Worm (Caenorhabditis elegans) whole organism, L4/young adult: ENCODE measurements around the gene C38H2.2.

Experiments used
- W03F9.2 ChIP-seq: fragments of 150-350 bp; optimal IDR thresholded peaks from 2 replicates; lab custom pipeline; 2014; ENCODE audit warnings: missing biosample characterization, missing genetic modification characterization
- dao-5 ChIP-seq: sonication (generic microtip); optimal IDR thresholded peaks from 2 replicates; lab custom pipeline; 2016; ENCODE audit warnings: missing genotype, missing genetic modification characterization, moderate library complexity, missing compliant biosample characterization
- him-1 ChIP-seq: sonication (generic microtip); optimal IDR thresholded peaks from 2 replicates; lab custom pipeline; 2016; ENCODE audit warnings: missing genotype, missing genetic modification reagents, missing genetic modification characterization, missing compliant biosample characterization

- TF ChIP-seq dao-5 (tag; lab: Kevin White, UChicago) (no peak), W03F9.2 (tag; lab: Kevin White, UChicago) (peak; percentile 57), him-1 (tag; lab: Kevin White, UChicago) (no peak)
Measured at ce11 chrIII:10357598-10358186, 23.9 kb upstream of the C38H2.2 start, which contains the start of gene umps-1.
